Worm (Caenorhabditis elegans) whole organism, L2 larva: ENCODE data around the gene W05B10.4.

Source experiments
- lin-13 ChIP-seq: fragments of 150-350 bp; optimal IDR thresholded peaks from 2 replicates; lab custom pipeline; 2014; ENCODE audit warnings: missing biosample characterization, missing genetic modification reagents, missing genetic modification characterization
- mab-5 ChIP-seq: fragments of 150-350 bp; optimal IDR thresholded peaks from 2 replicates; lab custom pipeline; 2014; ENCODE audit warnings: missing biosample characterization, missing genetic modification characterization
- unc-62 ChIP-seq: fragments of 150-350 bp; optimal IDR thresholded peaks from 2 replicates; lab custom pipeline; 2014; ENCODE audit warnings: missing biosample characterization, missing genetic modification reagents, missing genetic modification characterization
- ztf-4 ChIP-seq: fragments of 150-350 bp; optimal IDR thresholded peaks from 2 replicates; lab custom pipeline; 2014; ENCODE audit warnings: missing biosample characterization, missing genetic modification characterization

DNA sequence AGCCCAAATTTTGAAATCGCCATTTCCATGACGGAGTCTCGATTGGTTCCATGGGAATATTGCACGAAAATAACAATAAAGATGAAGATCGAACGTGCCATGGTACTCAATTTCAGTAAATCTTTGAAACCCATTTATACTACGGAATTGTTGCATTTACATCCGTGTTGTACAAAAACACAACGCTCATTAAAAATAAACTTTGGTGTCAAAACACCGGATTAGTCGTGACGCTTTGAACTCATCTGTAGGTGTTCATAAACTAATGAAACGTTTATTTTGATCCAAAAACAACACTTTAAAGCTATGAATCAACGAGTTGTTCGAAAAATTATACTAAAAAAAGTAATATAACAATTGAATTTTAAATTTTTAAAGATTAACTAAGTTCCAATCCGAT is 46.1 kb downstream of the W05B10.4 start, which contains the start of gene R11D1.4:
- no peak for TF ChIP-seq ztf-4 (tag; lab: Kevin White, UChicago)
- no peak for TF ChIP-seq unc-62 (GFP tag; lab: Kevin White, UChicago)
- TF ChIP-seq lin-13, result no peak
- TF ChIP-seq mab-5 (tag; lab: Kevin White, UChicago), result no peak
